Worm (Caenorhabditis elegans) whole organism, L3 larva: ENCODE data around the gene rsp-4.

Experiments used
- R02D3.7 ChIP-seq: fragments of 150-350 bp; optimal IDR thresholded peaks from 2 replicates; lab custom pipeline; 2014; ENCODE audit warnings: missing biosample characterization, missing genetic modification characterization
- ZK546.5 ChIP-seq: sonication (generic microtip); optimal IDR thresholded peaks from 2 replicates; lab custom pipeline; 2017; ENCODE audit warnings: missing biosample characterization, missing genetic modification characterization
- aly-2 ChIP-seq: fragments of 150-350 bp; optimal IDR thresholded peaks from 2 replicates; lab custom pipeline; 2014; ENCODE audit warnings: missing biosample characterization, missing genetic modification characterization
- ceh-16 ChIP-seq: sonication (generic microtip); optimal IDR thresholded peaks from 2 replicates; lab custom pipeline; 2017; ENCODE audit warnings: missing biosample characterization, missing genetic modification characterization
- ceh-28 ChIP-seq: fragments of 150-350 bp; optimal IDR thresholded peaks from 2 replicates; lab custom pipeline; 2014; ENCODE audit warnings: missing biosample characterization, missing genetic modification reagents, missing genetic modification characterization
- ceh-82 ChIP-seq: fragments of 150-350 bp; optimal IDR thresholded peaks from 2 replicates; lab custom pipeline; 2014; ENCODE audit warnings: missing biosample characterization, missing genetic modification characterization
- egl-27 ChIP-seq: sonication (generic microtip); optimal IDR thresholded peaks from 4 replicates; lab custom pipeline; 2017; ENCODE audit warnings: missing biosample characterization, missing genetic modification reagents, missing genetic modification characterization
- egl-5 ChIP-seq: fragments of 150-350 bp; optimal IDR thresholded peaks from 2 replicates; lab custom pipeline; 2017; ENCODE audit warnings: missing biosample characterization, missing genetic modification reagents, missing genetic modification characterization, inconsistent platforms
- elt-1 ChIP-seq: fragments of 150-350 bp; optimal IDR thresholded peaks from 2 replicates; lab custom pipeline; 2014; ENCODE audit warnings: missing biosample characterization, missing genetic modification characterization
- elt-2 ChIP-seq: sonication (generic microtip); optimal IDR thresholded peaks from 2 replicates; lab custom pipeline; 2016; ENCODE audit warnings: missing genetic modification reagents, mild to moderate bottlenecking, missing genetic modification characterization, missing compliant biosample characterization
- eor-1 ChIP-seq, 2 experiments: fragments of 150-350 bp; optimal IDR thresholded peaks; 2 replicates each; lab custom pipeline; 2014 to 2018; ENCODE audit warnings: missing biosample characterization in 2 of 2, missing genetic modification characterization in 2 of 2
- fkh-10 ChIP-seq: sonication (generic microtip); optimal IDR thresholded peaks from 2 replicates; lab custom pipeline; 2017; ENCODE audit warnings: missing biosample characterization, missing genetic modification reagents, missing genetic modification characterization
- fkh-2 ChIP-seq: fragments of 150-350 bp; optimal IDR thresholded peaks from 2 replicates; lab custom pipeline; 2014; ENCODE audit warnings: missing biosample characterization, missing genetic modification reagents, missing genetic modification characterization
- hmg-11 ChIP-seq: sonication (generic microtip); optimal IDR thresholded peaks from 2 replicates; lab custom pipeline; 2016; ENCODE audit warnings: missing genetic modification characterization, missing compliant biosample characterization
- lin-15B ChIP-seq: fragments of 150-350 bp; optimal IDR thresholded peaks from 2 replicates; lab custom pipeline; 2014; ENCODE audit warnings: missing biosample characterization, missing genetic modification characterization
- lsy-12 ChIP-seq: sonication (generic microtip); optimal IDR thresholded peaks from 2 replicates; lab custom pipeline; 2016; ENCODE audit warnings: mild to moderate bottlenecking, missing genetic modification characterization, missing compliant biosample characterization
- mdl-1 ChIP-seq: fragments of 150-350 bp; optimal IDR thresholded peaks from 2 replicates; lab custom pipeline; 2014; ENCODE audit warnings: missing biosample characterization, missing genetic modification characterization
- mml-1 ChIP-seq: fragments of 150-350 bp; sonication (generic microtip); optimal IDR thresholded peaks from 3 replicates; lab custom pipeline; 2014; ENCODE audit warnings: missing biosample characterization, missing genetic modification characterization
- nfya-1 ChIP-seq: sonication (generic microtip); optimal IDR thresholded peaks from 2 replicates; lab custom pipeline; 2017; ENCODE audit warnings: missing genetic modification characterization, mild to moderate bottlenecking, missing compliant biosample characterization, antibody characterized with exemption, moderate library complexity; ENCODE audit not compliant: insufficient read depth
- nhr-12 ChIP-seq: fragments of 150-350 bp; optimal IDR thresholded peaks from 2 replicates; lab custom pipeline; 2014; ENCODE audit warnings: missing biosample characterization, missing genetic modification characterization
- nhr-237 ChIP-seq: fragments of 150-350 bp; optimal IDR thresholded peaks from 2 replicates; lab custom pipeline; 2014; ENCODE audit warnings: missing biosample characterization, missing genetic modification characterization
- nhr-25 ChIP-seq: sonication (generic microtip); optimal IDR thresholded peaks from 2 replicates; lab custom pipeline; 2017; ENCODE audit warnings: missing biosample characterization, missing genetic modification characterization
- nhr-43 ChIP-seq: sonication (generic microtip); optimal IDR thresholded peaks from 2 replicates; lab custom pipeline; 2016; ENCODE audit warnings: mild to moderate bottlenecking, missing genetic modification characterization, missing compliant biosample characterization; ENCODE audit not compliant: poor library complexity, severe bottlenecking
- nhr-76 ChIP-seq: fragments of 150-350 bp; sonication (generic microtip); optimal IDR thresholded peaks from 5 replicates; lab custom pipeline; 2014; ENCODE audit warnings: missing biosample characterization, missing genetic modification characterization
- nhr-77 ChIP-seq: fragments of 150-350 bp; optimal IDR thresholded peaks from 2 replicates; lab custom pipeline; 2014; ENCODE audit warnings: missing biosample characterization, missing genetic modification characterization
- pha-4 ChIP-seq: fragments of 150-350 bp; optimal IDR thresholded peaks from 2 replicates; lab custom pipeline; 2014; ENCODE audit warnings: missing biosample characterization, missing genetic modification reagents, missing genetic modification characterization
- pqm-1 ChIP-seq: fragments of 150-350 bp; optimal IDR thresholded peaks from 2 replicates; lab custom pipeline; 2017; ENCODE audit warnings: missing biosample characterization, missing genetic modification characterization, inconsistent platforms
- sea-2 ChIP-seq: fragments of 150-350 bp; sonication (generic microtip); optimal IDR thresholded peaks from 4 replicates; lab custom pipeline; 2014; ENCODE audit warnings: missing biosample characterization, missing genetic modification reagents, missing genetic modification characterization
- snpc-4 ChIP-seq: fragments of 150-350 bp; optimal IDR thresholded peaks from 2 replicates; lab custom pipeline; 2014; ENCODE audit warnings: missing biosample characterization, missing genetic modification characterization
- unc-62 ChIP-seq: fragments of 150-350 bp; sonication (generic microtip); optimal IDR thresholded peaks from 4 replicates; lab custom pipeline; 2014; ENCODE audit warnings: missing biosample characterization, missing genetic modification reagents, missing genetic modification characterization
- ztf-11 ChIP-seq: fragments of 150-350 bp; optimal IDR thresholded peaks from 2 replicates; lab custom pipeline; 2014; ENCODE audit warnings: missing biosample characterization, missing genetic modification characterization
- ztf-4 ChIP-seq: fragments of 150-350 bp; optimal IDR thresholded peaks from 2 replicates; lab custom pipeline; 2014; ENCODE audit warnings: missing biosample characterization, missing genetic modification characterization

rsp-4 gene

DNA sequence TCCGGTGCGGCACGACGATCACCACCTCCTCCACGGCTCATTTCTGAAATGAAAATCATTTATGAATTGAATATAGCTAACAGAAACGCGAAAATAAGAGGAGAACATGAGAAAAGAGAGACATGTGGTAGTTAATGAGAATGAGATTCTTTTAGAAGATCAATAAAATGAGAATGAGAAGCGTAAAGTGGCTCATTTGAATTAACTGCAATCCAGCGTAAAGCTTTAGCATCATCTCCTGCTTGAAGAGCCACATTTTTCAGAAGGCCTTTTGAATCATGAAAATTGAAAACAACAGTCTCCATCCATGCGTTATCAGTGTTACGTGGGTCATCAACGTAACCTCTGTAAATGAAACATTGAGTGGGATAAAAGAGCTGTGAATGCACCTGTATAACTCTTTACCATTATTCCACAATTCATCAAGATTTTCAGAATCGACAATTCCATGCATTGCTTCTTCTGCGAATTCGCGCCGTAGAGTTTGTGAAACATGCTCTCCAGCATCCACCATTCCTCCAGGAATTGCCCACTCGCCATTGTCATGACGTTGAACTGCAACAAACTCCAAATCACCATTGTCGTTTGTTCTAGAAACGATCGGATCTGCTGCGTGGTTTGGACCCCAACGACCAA lies at the start of gene rsp-4:
TSS of gene rsp-4 (minus strand) at position 51 of the 636 bp plus-strand sequence.
- TF ChIP-seq pqm-1 (tag; lab: Kevin White, UChicago) (no peak), ztf-4 (no peak), nhr-237 (tag; lab: Kevin White, UChicago) (no peak), R02D3.7 (tag; lab: Kevin White, UChicago) (no peak), nhr-12 (tag; lab: Kevin White, UChicago) (no peak), lin-15B (tag; lab: Kevin White, UChicago) (no peak), nhr-77 (tag; lab: Kevin White, UChicago) (no peak), ztf-11 (tag; lab: Kevin White, UChicago) (no peak), fkh-2 (tag; lab: Kevin White, UChicago) (no peak), fkh-10 (GFP tag; lab: Kevin White, UChicago) (no peak), ZK546.5 (no peak), aly-2 (no peak)

DNA sequence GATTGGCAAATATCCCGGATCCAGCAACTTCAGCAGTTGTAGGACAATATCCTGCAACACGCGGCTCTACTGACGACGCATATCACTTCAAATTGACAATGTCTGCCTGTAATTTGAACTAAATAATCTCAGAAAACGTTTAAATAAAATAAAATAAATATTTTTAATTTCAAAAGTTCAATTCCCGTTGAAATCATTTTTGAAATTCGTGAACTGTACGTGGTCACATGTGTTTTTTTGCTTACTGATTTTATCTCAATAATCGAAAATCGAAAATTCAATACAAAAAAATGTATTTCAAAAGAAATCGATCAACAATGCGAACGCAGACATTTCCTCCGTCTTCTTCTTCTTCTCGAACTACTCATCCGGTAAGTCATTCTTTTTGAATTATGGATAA lies 49.0 kb upstream of the rsp-4 start, which contains the start of gene F07F6.1:
TSS of gene F07F6.1 (plus strand) at position 301 of the 400 bp plus-strand sequence.
- TF ChIP-seq egl-5 (tag; lab: Kevin White, UChicago), result no peak
- no peak for TF ChIP-seq ceh-82 (tag; lab: Kevin White, UChicago)
- no peak for TF ChIP-seq ZK546.5
- no peak for TF ChIP-seq aly-2
- no peak for TF ChIP-seq lin-15B (tag; lab: Kevin White, UChicago)
- TF ChIP-seq sea-2 (GFP tag; lab: Kevin White, UChicago), result no peak
- no peak for TF ChIP-seq snpc-4 (tag; lab: Kevin White, UChicago)
- TF ChIP-seq eor-1 (tag; optimal IDR thresholded peaks at IDR 0.05; lab: Kevin White, UChicago), result no peak
- TF ChIP-seq mml-1 (tag; lab: Kevin White, UChicago), result no peak
- no peak for TF ChIP-seq elt-1 (tag; lab: Kevin White, UChicago)
- no peak for TF ChIP-seq R02D3.7 (tag; lab: Kevin White, UChicago)
- no peak for TF ChIP-seq fkh-10 (GFP tag; lab: Kevin White, UChicago)
- TF ChIP-seq nhr-237 (tag; lab: Kevin White, UChicago), result no peak
- TF ChIP-seq, all 47 proteins: peak for 0

DNA sequence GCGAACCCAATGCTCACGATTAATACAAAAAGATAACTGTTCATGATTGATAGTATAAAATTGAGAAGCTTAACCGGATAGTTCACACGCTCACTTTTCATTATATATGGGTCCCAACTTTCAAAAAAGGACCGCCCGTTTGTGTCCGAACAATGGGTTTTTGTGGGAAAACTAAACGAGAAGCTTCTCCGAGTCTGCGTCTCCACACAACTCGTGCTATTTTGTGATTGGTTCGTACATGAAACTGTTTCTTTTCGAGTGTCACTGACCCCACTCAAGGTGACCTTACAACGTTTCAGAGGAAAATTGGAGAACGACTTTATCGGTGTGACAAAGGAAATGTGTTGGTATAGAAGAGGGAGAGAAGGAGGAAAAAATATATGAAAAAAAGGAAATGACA lies 48.2 kb upstream of the rsp-4 start, which contains the start of gene dct-5:
TSS of gene dct-5 (minus strand) at position 101 of the 400 bp plus-strand sequence.
- TF ChIP-seq nhr-25 (tag; lab: Kevin White, UChicago), result peak; percentile 29
- no peak for TF ChIP-seq ceh-28 (tag; lab: Kevin White, UChicago)

DNA sequence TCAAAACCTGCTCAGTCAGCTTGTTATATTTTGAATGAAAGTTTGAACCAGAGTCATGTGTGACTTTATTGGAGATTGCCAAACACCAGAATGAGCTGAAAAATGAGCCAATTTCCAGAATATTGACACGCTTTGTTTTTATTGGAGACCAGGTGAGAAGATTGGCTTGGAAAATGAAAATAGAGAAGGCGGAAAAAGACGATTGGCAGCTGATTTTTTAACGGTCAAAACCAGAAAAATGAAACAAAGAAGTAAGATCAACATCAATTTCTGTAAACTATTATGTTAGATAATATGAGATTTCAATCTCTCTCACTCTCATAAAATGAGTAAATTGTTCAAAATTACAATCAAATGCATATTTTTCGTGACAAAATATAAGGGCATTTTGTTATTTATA lies 44.4 kb upstream of the rsp-4 start, which contains the start of gene srx-114:
TSS of gene srx-114 (minus strand) at position 101 of the 400 bp plus-strand sequence.
- no peak for TF ChIP-seq sea-2 (GFP tag; lab: Kevin White, UChicago)
- TF ChIP-seq nhr-237 (tag; lab: Kevin White, UChicago), result no peak
- no peak for TF ChIP-seq ceh-82 (tag; lab: Kevin White, UChicago)
- TF ChIP-seq nhr-12 (tag; lab: Kevin White, UChicago), result no peak
- TF ChIP-seq egl-27, result no peak
- TF ChIP-seq mdl-1, result no peak
- TF ChIP-seq eor-1 (tag; optimal IDR thresholded peaks at IDR 0.05; lab: Kevin White, UChicago), result no peak
- no peak for TF ChIP-seq elt-1 (tag; lab: Kevin White, UChicago)
- no peak for TF ChIP-seq unc-62 (GFP tag; lab: Kevin White, UChicago)
- TF ChIP-seq elt-2, result no peak
- no peak for TF ChIP-seq lsy-12 (tag; lab: Kevin White, UChicago)
- TF ChIP-seq ceh-16 (tag; lab: Kevin White, UChicago), result no peak
- no peak for TF ChIP-seq nhr-43 (tag; lab: Kevin White, UChicago)
- no peak for TF ChIP-seq egl-5 (tag; lab: Kevin White, UChicago)
- no peak for TF ChIP-seq nhr-77 (tag; lab: Kevin White, UChicago)

DNA sequence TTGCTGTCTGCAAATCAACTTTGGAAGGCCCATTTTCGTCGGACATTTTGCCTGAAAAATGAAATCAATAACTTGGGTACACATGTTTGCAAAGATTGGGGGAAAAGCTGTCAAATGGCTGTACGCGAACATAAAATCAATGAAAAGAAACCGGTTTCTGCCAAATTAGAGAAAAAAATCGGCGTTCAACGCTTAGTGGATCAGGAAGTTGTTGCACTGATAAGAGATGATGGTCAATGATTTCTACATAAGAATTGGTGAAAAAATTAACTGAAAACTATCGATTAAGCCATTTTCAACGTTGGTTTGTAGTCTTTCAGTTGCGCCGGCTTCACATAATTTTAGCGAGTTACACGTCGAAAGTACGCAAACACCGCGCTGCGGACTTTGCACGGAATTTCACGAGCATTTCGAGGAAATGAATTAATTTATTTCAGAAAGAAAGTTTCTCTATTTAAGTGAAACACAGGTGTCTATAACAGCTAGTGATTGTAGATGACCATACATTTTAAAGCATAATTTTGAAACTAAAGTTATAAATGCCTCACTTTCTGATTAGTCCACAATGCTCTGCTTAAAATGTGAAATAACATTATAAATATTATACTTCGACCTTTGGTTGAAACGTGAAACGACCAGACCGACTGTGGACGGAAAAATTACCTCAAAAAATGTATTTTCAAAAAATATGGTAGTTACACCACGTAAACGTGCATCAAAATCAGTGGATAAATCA lies 41.1 kb upstream of the rsp-4 start, which contains the start of the genes F07F6.4 and F07F6.2:
TSS of gene F07F6.4 (minus strand) at position 51 of the 736 bp plus-strand sequence.
TSS of gene F07F6.2 (plus strand) at position 686 of the 736 bp plus-strand sequence.
- TF ChIP-seq elt-2, result peak; percentile 49
- peak; percentile 22 for TF ChIP-seq hmg-11 (tag; lab: Kevin White, UChicago)
- TF ChIP-seq pha-4 (tag; lab: Kevin White, UChicago), result no peak
- peak; percentile 31 for TF ChIP-seq nfya-1 (tag; lab: Kevin White, UChicago)
- TF ChIP-seq snpc-4 (tag; lab: Kevin White, UChicago), result peak; percentile 41
- peak; percentile 28 for TF ChIP-seq lin-15B (tag; lab: Kevin White, UChicago)
- no peak for TF ChIP-seq nhr-76 (tag; lab: Kevin White, UChicago)
- peak; percentile 7 for TF ChIP-seq nhr-25 (tag; lab: Kevin White, UChicago)
- TF ChIP-seq, all 47 proteins: peak for 6
